Worm (Caenorhabditis elegans) whole organism, young adult: ENCODE data around the gene ptpn-22.

Source experiments
- B0019.2 ChIP-seq: fragments of 200-800 bp; sonication (Bioruptor generic); conservative IDR thresholded peaks from 2 replicates; pipeline ENCODE4 v1.3.6; 2022; ENCODE audit warnings: missing genetic modification reagents, missing genetic modification characterization, missing compliant biosample characterization
- F57A8.1 ChIP-seq: fragments of 200-800 bp; sonication (Bioruptor generic); optimal IDR thresholded peaks from 2 replicates; lab custom pipeline; 2018; ENCODE audit warnings: mild to moderate bottlenecking, missing genetic modification characterization, moderate library complexity, missing compliant biosample characterization
- Y67H2A.10 ChIP-seq: fragments of 200-800 bp; sonication (Bioruptor generic); conservative IDR thresholded peaks from 2 replicates; pipeline ENCODE4 v1.3.6; 2022; ENCODE audit warnings: missing genetic modification reagents, missing genetic modification characterization, missing compliant biosample characterization
- Y79H2A.3 ChIP-seq: fragments of 200-800 bp; sonication (Bioruptor generic); conservative IDR thresholded peaks from 2 replicates; pipeline ENCODE4 v1.3.6; 2022; ENCODE audit warnings: missing genetic modification reagents, missing genetic modification characterization, missing compliant biosample characterization
- cebp-2 ChIP-seq: fragments of 200-800 bp; sonication (Bioruptor generic); IDR thresholded peaks from 2 replicates; pipeline ENCODE4 v1.3.6; 2022; ENCODE audit warnings: missing genetic modification characterization, missing compliant biosample characterization
- dpl-1 ChIP-seq: fragments of 150-350 bp; optimal IDR thresholded peaks from 2 replicates; lab custom pipeline; 2014; ENCODE audit warnings: missing biosample characterization, missing genetic modification reagents, missing genetic modification characterization
- ztf-28 ChIP-seq: fragments of 200-800 bp; sonication (Bioruptor generic); IDR thresholded peaks from 2 replicates; pipeline ENCODE4 v1.3.6; 2022; ENCODE audit warnings: missing genetic modification reagents, missing genetic modification characterization, missing compliant biosample characterization

The ptpn-22 gene

DNA sequence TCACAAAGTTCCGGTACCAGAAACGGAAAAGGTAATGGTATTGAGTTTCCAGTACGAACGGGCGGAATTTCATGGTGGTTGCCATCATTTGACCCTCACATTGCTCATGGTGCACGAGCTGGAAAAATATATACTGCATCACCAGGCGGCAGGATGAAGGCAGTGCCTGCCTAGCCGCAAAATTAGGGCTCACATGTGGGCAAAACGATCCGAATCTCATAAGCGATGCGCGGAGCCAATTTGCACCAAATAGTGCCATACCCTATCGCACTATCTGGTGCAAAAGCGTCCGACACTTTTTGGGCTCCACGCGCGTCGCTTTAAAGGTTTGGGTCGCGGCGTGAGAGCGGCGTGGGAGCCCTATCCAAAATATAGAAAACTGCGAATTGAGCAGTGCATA lies 60.8 kb downstream of the ptpn-22 start:
- TF ChIP-seq B0019.2, result no peak
- no peak for TF ChIP-seq Y79H2A.3 (GFP tag; lab: Robert Waterston, UW)
- no peak for TF ChIP-seq dpl-1 (GFP tag; lab: Kevin White, UChicago)
- TF ChIP-seq Y67H2A.10, result no peak
- no peak for TF ChIP-seq F57A8.1
- TF ChIP-seq cebp-2 (GFP tag; lab: Robert Waterston, UW), result no peak
- no peak for TF ChIP-seq ztf-28 (GFP tag; lab: Robert Waterston, UW)
- TF ChIP-seq, all 124 proteins: peak for 0
